Worm (Caenorhabditis elegans): Measurements from ENCODE around the gene sto-2.

sto-2 gene

ce11 chrX:5279170-5279635, 44.0 kb downstream of the sto-2 start, which contains the start of gene Y34B4A.2 (continued):
- TF ChIP-seq efl-1 (optimal IDR thresholded peaks at IDR 0.05) (peak; percentile 10 to 22), efl-1 (GFP tag; optimal IDR thresholded peaks at IDR 0.05 in 1 of 2) (peak; percentile 5 to 92), ztf-11 (tag; optimal IDR thresholded peaks at IDR 0.05) (no peak), C16A3.4 (tag; optimal IDR thresholded peaks at IDR 0.05) (no peak), nhr-84 (tag; optimal IDR thresholded peaks at IDR 0.05) (no peak), hpl-2 (GFP tag; optimal IDR thresholded peaks at IDR 0.05) (no peak), mdl-1 (tag; optimal IDR thresholded peaks at IDR 0.05) (no peak), dsc-1 (tag; optimal IDR thresholded peaks at IDR 0.05) (peak; percentile 42), pqm-1 (tag; optimal IDR thresholded peaks at IDR 0.05) (no peak), hlh-4 (tag; optimal IDR thresholded peaks at IDR 0.05) (no peak), mef-2 (tag; optimal IDR thresholded peaks at IDR 0.05) (no peak), nhr-85 (tag) (no peak), nhr-71 (tag; optimal IDR thresholded peaks at IDR 0.05) (no peak), nhr-12 (tag; optimal IDR thresholded peaks at IDR 0.05) (no peak), lir-3 (tag; optimal IDR thresholded peaks at IDR 0.05; ENCODE audit: poor library complexity) (no peak), fkh-10 (GFP tag; optimal IDR thresholded peaks at IDR 0.05) (no peak), ceh-82 (tag; optimal IDR thresholded peaks at IDR 0.05) (no peak), nhr-28 (tag; optimal IDR thresholded peaks at IDR 0.05) (no peak), fkh-8 (tag; optimal IDR thresholded peaks at IDR 0.05) (no peak), tlp-1 (tag; optimal IDR thresholded peaks at IDR 0.05) (no peak), hlh-17 (GFP tag; optimal IDR thresholded peaks at IDR 0.05; ENCODE audit: borderline replicate concordance) (no peak), C04F5.9 (tag; optimal IDR thresholded peaks at IDR 0.05) (no peak), tbx-2 (tag; optimal IDR thresholded peaks at IDR 0.05) (peak; percentile 25), lin-39 (tag; optimal IDR thresholded peaks at IDR 0.05) (no peak), irx-1 (tag; optimal IDR thresholded peaks at IDR 0.05) (peak; percentile 33), ceh-63 (GFP tag; optimal IDR thresholded peaks at IDR 0.05) (no peak), lin-15B (tag; optimal IDR thresholded peaks at IDR 0.05) (no peak), isw-1 (GFP tag; IDR thresholded peaks at IDR 0.05) (no peak), pag-3 (tag; optimal IDR thresholded peaks at IDR 0.05; ENCODE audit: borderline replicate concordance, insufficient read depth) (no peak), dpl-1 (GFP tag; optimal IDR thresholded peaks at IDR 0.05) (peak in 2 of 3 experiments; percentile 5 to 33), jun-1 (tag; optimal IDR thresholded peaks at IDR 0.05) (peak; percentile 26), pax-3 (tag; optimal IDR thresholded peaks at IDR 0.05) (no peak), rnt-1 (tag; optimal IDR thresholded peaks at IDR 0.05) (peak; percentile 25), swsn-7 (tag; optimal IDR thresholded peaks at IDR 0.05) (peak; percentile 39), snu-23 (GFP tag; optimal IDR thresholded peaks at IDR 0.05) (peak; percentile 47), elt-3 (tag; optimal IDR thresholded peaks at IDR 0.05) (no peak), C34B4.2 (tag; optimal IDR thresholded peaks at IDR 0.05) (no peak), nhr-90 (tag; optimal IDR thresholded peaks at IDR 0.05; ENCODE audit: poor library complexity) (peak; percentile 19), elt-2 (tag; optimal IDR thresholded peaks at IDR 0.05) (peak; percentile 62), nhr-11 (tag; optimal IDR thresholded peaks at IDR 0.05) (no peak), mep-1 (tag; optimal IDR thresholded peaks at IDR 0.05) (no peak), nhr-77 (tag; optimal IDR thresholded peaks at IDR 0.05) (no peak), ets-5 (GFP tag; IDR thresholded peaks at IDR 0.05) (no peak), zag-1 (tag; optimal IDR thresholded peaks at IDR 0.05) (no peak), lsy-2 (tag; optimal IDR thresholded peaks at IDR 0.05) (peak in 1 of 2 experiments; percentile 36), nhr-47 (tag; optimal IDR thresholded peaks at IDR 0.05) (peak; percentile 50), unc-98 (GFP tag; IDR thresholded peaks at IDR 0.05) (no peak), efl-3 (GFP tag; optimal IDR thresholded peaks at IDR 0.05) (no peak), nhr-20 (tag; optimal IDR thresholded peaks at IDR 0.05) (peak; percentile 25), F16B12.6 (tag; optimal IDR thresholded peaks at IDR 0.05) (no peak), unc-30 (tag; optimal IDR thresholded peaks at IDR 0.05) (no peak), xbp-1 (tag; optimal IDR thresholded peaks at IDR 0.05) (peak; percentile 33), unc-130 (tag; optimal IDR thresholded peaks at IDR 0.05) (no peak), grh-1 (GFP tag; IDR thresholded peaks at IDR 0.05) (no peak)

Data from whole organism, L1 larva.